Worm (Caenorhabditis elegans): ENCODE measurements around the gene hsd-3.

DNA sequence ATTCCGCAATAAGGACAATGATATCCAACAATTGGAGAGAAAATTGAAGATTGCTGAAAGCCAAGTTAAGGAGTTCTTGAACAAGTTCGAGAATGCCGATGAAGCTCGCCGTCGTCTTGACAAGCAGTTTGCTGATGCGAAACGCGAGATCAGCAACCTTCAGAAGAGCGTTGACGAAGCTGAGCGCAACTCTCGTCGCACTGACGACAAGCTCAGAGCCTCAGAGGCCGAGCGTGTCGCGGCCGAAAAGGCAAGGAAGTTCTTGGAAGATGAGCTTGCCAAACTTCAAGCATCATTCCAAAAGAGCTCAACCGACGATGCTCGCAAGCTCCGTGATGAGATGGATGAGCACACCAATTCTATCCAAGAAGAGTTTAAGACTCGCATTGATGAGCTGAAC lies 22.7 kb upstream of the hsd-3 start:
- no peak for TF ChIP-seq snpc-1.3 (tag; optimal IDR thresholded peaks at IDR 0.05; ENCODE audit: insufficient read depth)
- no peak for TF ChIP-seq T26A5.8 (tag; optimal IDR thresholded peaks at IDR 0.05)
- no peak for TF ChIP-seq madf-3 (GFP tag; IDR thresholded peaks at IDR 0.05)
- TF ChIP-seq nfya-1 (tag; optimal IDR thresholded peaks at IDR 0.05; ENCODE audit: borderline replicate concordance, insufficient read depth), result no peak
- no peak for TF ChIP-seq cebp-1 (GFP tag; IDR thresholded peaks at IDR 0.05)
- no peak for TF ChIP-seq cebp-1 (tag; optimal IDR thresholded peaks at IDR 0.05)
- TF ChIP-seq hrde-1 (tag; optimal IDR thresholded peaks at IDR 0.05; ENCODE audit: borderline replicate concordance), result no peak
- no peak for TF ChIP-seq ceh-79 (tag; optimal IDR thresholded peaks at IDR 0.05)
- no peak for TF ChIP-seq cebp-2 (GFP tag; IDR thresholded peaks at IDR 0.05)
- TF ChIP-seq B0336.3 (GFP tag; IDR thresholded peaks at IDR 0.05), result no peak
- TF ChIP-seq C17E4.6 (GFP tag; IDR thresholded peaks at IDR 0.05), result no peak
- TF ChIP-seq bed-1 (GFP tag; IDR thresholded peaks at IDR 0.05), result no peak
- no peak for TF ChIP-seq F57C9.4 (tag; optimal IDR thresholded peaks at IDR 0.05)
